Fruit fly (Drosophila melanogaster): ENCODE data around the gene Nepl16.

Gene Nepl16

DNA sequence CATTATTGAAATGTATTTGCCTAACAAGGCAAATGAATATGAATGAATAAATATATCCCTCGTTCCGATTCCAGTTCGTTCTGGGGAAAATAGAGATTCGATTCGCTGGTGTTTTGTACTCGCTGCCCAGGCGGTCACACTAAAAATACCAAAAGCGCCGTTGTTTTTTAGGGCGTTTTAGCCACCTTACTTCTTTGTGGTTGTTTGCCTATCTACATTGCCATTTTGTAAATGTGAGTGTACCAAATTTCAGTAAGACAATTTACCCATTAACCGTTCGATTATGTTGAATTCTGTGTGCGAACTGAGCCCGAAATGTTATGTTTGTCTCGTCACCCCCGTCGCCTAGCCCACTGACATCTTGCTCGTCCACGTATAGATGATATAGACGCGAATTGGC, 14.8 kb downstream of the Nepl16 start, which contains the start of the genes CG33095 and CG33096 (continued):
- TF ChIP-seq CG11723 (GFP tag; optimal IDR thresholded peaks at IDR 0.05) (no peak), rib (GFP tag; IDR thresholded peaks at IDR 0.05) (no peak), dpn (GFP tag; optimal IDR thresholded peaks at IDR 0.05) (no peak), CG5953 (GFP tag; IDR thresholded peaks at IDR 0.05) (no peak), CG6854 (GFP tag; optimal IDR thresholded peaks at IDR 0.05) (no peak), Hmx (GFP tag; optimal IDR thresholded peaks at IDR 0.05) (no peak), NFAT (GFP tag; IDR thresholded peaks at IDR 0.05) (no peak), NfI (GFP tag; optimal IDR thresholded peaks at IDR 0.05) (no peak), Ets97D (GFP tag; optimal IDR thresholded peaks at IDR 0.05) (peak; percentile 47), gsb (GFP tag; IDR thresholded peaks at IDR 0.05) (no peak), CG34376 (GFP tag; optimal IDR thresholded peaks at IDR 0.05) (no peak), CG13287 (GFP tag; IDR thresholded peaks at IDR 0.05; ENCODE audit: partially characterized antibody) (peak; percentile 28; the same call in 1 of the 2 replicates), MESR4 (GFP tag; optimal IDR thresholded peaks at IDR 0.05) (peak; percentile 92), shn (GFP tag; optimal IDR thresholded peaks at IDR 0.05) (no peak), CG10979 (tag; optimal IDR thresholded peaks at IDR 0.05) (no peak), fd3F (GFP tag; optimal IDR thresholded peaks at IDR 0.05) (no peak), CG16813 (GFP tag; IDR thresholded peaks at IDR 0.05; ENCODE audit: partially characterized antibody) (0 out of 3 replicates have a peak, but pooled peaks have one; percentile 43), yki (optimal IDR thresholded peaks at IDR 0.05) (no peak), ssp (GFP tag; IDR thresholded peaks at IDR 0.05) (no peak), HmgD (GFP tag; optimal IDR thresholded peaks at IDR 0.05) (peak; percentile 7), H2.0 (GFP tag; IDR thresholded peaks at IDR 0.05) (no peak), NK7.1 (GFP tag; optimal IDR thresholded peaks at IDR 0.05) (no peak), mam (GFP tag; optimal IDR thresholded peaks at IDR 0.05) (no peak), CG9215 (GFP tag; IDR thresholded peaks at IDR 0.05) (no peak), Oaz (GFP tag; IDR thresholded peaks at IDR 0.05) (no peak), ranshi (GFP tag; IDR thresholded peaks at IDR 0.05) (no peak), gt (GFP tag; IDR thresholded peaks at IDR 0.05) (no peak), Chrac-16 (GFP tag; optimal IDR thresholded peaks at IDR 0.05) (no peak), fru (optimal IDR thresholded peaks at IDR 0.05) (no peak), Gug (GFP tag; IDR thresholded peaks at IDR 0.05) (no peak), Doc2 (GFP tag; IDR thresholded peaks at IDR 0.05) (no peak), CG14710 (tag; optimal IDR thresholded peaks at IDR 0.05) (no peak), CG7963 (GFP tag; IDR thresholded peaks at IDR 0.05; ENCODE audit: partially characterized antibody) (no peak), CG3995 (GFP tag; optimal IDR thresholded peaks at IDR 0.05) (peak; percentile 11), CG15696 (tag; optimal IDR thresholded peaks at IDR 0.05) (no peak), Sox100B (GFP tag; optimal IDR thresholded peaks at IDR 0.05) (no peak), pros (GFP tag; optimal IDR thresholded peaks at IDR 0.05) (no peak), Dip2 (GFP tag; IDR thresholded peaks at IDR 0.05) (no peak), sc (optimal IDR thresholded peaks at IDR 0.05) (no peak), sc (GFP tag; optimal IDR thresholded peaks at IDR 0.05) (no peak), CG2678 (tag; optimal IDR thresholded peaks at IDR 0.05) (no peak), CG12659 (GFP tag; optimal IDR thresholded peaks at IDR 0.05) (peak; percentile 57), CG4854 (GFP tag; optimal IDR thresholded peaks at IDR 0.05) (no peak), CG2202 (tag; optimal IDR thresholded peaks at IDR 0.05) (no peak), D19A (tag; optimal IDR thresholded peaks at IDR 0.05) (peak; percentile 47), MBD-R2 (GFP tag; IDR thresholded peaks at IDR 0.05) (peak; percentile 83), CG12236 (GFP tag; optimal IDR thresholded peaks at IDR 0.05) (no peak), usp (GFP tag; optimal IDR thresholded peaks at IDR 0.05) (no peak), CG17186 (GFP tag; optimal IDR thresholded peaks at IDR 0.05) (no peak), CG4707 (GFP tag; optimal IDR thresholded peaks at IDR 0.05) (no peak), HLHmδ (GFP tag; optimal IDR thresholded peaks at IDR 0.05) (no peak), stc (GFP tag; IDR thresholded peaks at IDR 0.05) (no peak), disco-r (GFP tag; optimal IDR thresholded peaks at IDR 0.05) (no peak)
